Worm (Caenorhabditis elegans) whole organism, L4/young adult: Measurements from ENCODE around the gene srw-136.
"Not testable (repeated sequence)": the region's sequence is repeated elsewhere in the genome, so short reads cannot be mapped to it uniquely, and the experiment has no call there.

Source experiments
- W03F9.2 ChIP-seq: fragments of 150-350 bp; optimal IDR thresholded peaks from 2 replicates; lab custom pipeline; 2014; ENCODE audit warnings: missing biosample characterization, missing genetic modification characterization
- dao-5 ChIP-seq: sonication (generic microtip); optimal IDR thresholded peaks from 2 replicates; lab custom pipeline; 2016; ENCODE audit warnings: missing genotype, missing genetic modification characterization, moderate library complexity, missing compliant biosample characterization
- him-1 ChIP-seq: sonication (generic microtip); optimal IDR thresholded peaks from 2 replicates; lab custom pipeline; 2016; ENCODE audit warnings: missing genotype, missing genetic modification reagents, missing genetic modification characterization, missing compliant biosample characterization

srw-136 gene

DNA sequence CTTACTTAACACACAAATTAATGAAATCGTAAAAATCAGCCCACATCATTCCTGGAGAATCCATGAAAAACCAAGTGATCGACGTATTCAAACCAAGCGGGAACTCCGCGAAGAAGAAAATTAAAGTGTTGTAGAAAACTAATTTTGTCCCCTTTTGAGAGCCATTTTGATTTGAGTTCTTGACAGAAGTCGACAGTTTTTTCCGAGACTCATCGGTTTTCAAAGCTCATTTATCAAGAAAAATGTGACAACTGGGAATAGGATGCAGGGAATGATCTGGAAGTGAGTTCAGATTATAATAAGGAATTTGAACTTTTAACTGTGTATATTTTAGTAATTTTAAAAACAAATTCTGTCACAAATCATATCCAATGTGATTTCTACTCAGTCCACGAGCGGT lies 1.0 kb upstream of the srw-136 start, which contains the start of gene srw-135:
TSS of gene srw-135 (minus strand) at position 101 of the 400 bp plus-strand sequence.
- TF ChIP-seq dao-5 (tag; lab: Kevin White, UChicago), result no peak
- no peak for TF ChIP-seq W03F9.2 (tag; lab: Kevin White, UChicago)
- no peak for TF ChIP-seq him-1 (tag; lab: Kevin White, UChicago)

- no peak for TF ChIP-seq him-1 (tag; lab: Kevin White, UChicago)
- TF ChIP-seq W03F9.2 (tag; lab: Kevin White, UChicago), result no peak
- TF ChIP-seq dao-5 (tag; lab: Kevin White, UChicago), result no peak
Observed at ce11 chrV:3005964-3006363, 4.4 kb downstream of the srw-136 start, which contains the start of gene srw-112. srw-112 (minus strand) TSS chrV:3006064.

ce11 chrV:2999736-3000135 lies 10.6 kb downstream of the srw-136 start, which contains the start of gene srw-119:
srw-119 (minus strand) TSS chrV:2999836.
- TF ChIP-seq W03F9.2 (tag; lab: Kevin White, UChicago) (no peak), dao-5 (tag; lab: Kevin White, UChicago) (no peak), him-1 (tag; lab: Kevin White, UChicago) (no peak)

- TF ChIP-seq W03F9.2 (tag; lab: Kevin White, UChicago) (no peak), dao-5 (tag; lab: Kevin White, UChicago) (no peak), him-1 (tag; lab: Kevin White, UChicago) (no peak)
Observed at ce11 chrV:2996105-2996504, 14.3 kb downstream of the srw-136 start, which contains the start of gene srw-120. srw-120 (minus strand) TSS chrV:2996205.

ce11 chrV:2993816-2994215 lies 16.6 kb downstream of the srw-136 start, which contains the start of gene srw-115:
srw-115 (minus strand) TSS chrV:2993916.
- TF ChIP-seq him-1 (tag; lab: Kevin White, UChicago) (no peak), W03F9.2 (tag; lab: Kevin White, UChicago) (no peak), dao-5 (tag; lab: Kevin White, UChicago) (no peak)

ce11 chrV:2992060-2992459 lies 18.3 kb downstream of the srw-136 start:
- TF ChIP-seq W03F9.2 (tag; lab: Kevin White, UChicago) (no peak), him-1 (tag; lab: Kevin White, UChicago) (no peak), dao-5 (tag; lab: Kevin White, UChicago) (no peak)

DNA sequence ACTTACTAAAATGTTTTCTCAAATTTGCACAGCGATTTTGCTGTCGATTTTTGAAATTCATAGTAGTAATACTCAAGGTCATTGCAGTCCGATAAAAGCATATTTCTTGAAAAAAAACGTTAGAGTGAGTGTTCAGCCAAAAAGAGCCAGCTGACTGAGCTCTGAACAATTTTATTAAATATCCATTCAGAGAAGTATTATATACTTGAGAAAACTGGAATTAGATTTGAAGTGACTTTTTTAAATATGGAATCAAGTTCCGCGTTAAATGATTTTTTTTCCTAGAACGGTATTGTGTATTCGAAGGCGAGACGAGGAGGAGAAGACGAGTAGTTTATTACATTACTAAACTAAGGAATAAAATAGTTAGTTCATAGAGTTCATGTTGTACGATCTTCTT lies 18.9 kb downstream of the srw-136 start, which contains the start of gene srw-121:
TSS of gene srw-121 (minus strand) at position 101 of the 400 bp plus-strand sequence.
- no peak for TF ChIP-seq W03F9.2 (tag; lab: Kevin White, UChicago)
- TF ChIP-seq dao-5 (tag; lab: Kevin White, UChicago), result no peak
- no peak for TF ChIP-seq him-1 (tag; lab: Kevin White, UChicago)

DNA sequence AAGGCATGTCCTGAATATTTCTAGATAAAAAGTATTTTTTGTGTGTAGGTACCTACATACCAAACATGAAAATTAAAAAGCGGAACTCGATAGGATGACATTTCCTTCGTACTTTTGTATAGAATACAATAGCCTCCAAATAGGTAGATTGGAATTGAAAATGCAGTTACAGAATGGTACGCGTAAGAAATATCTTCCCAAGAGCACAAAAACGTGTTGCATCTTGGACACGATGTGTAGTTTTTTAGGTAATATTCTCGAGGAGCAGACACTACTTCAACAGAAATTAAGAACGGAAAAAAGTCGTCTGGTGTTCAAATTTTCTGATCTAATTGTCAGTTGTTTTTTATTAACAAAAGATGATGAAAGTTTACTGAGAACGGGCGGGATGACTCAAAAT lies 23.0 kb downstream of the srw-136 start, which contains the start of gene srh-85:
TSS of gene srh-85 (minus strand) at position 101 of the 400 bp plus-strand sequence.
- TF ChIP-seq W03F9.2 (tag; lab: Kevin White, UChicago) (no peak), him-1 (tag; lab: Kevin White, UChicago) (no peak), dao-5 (tag; lab: Kevin White, UChicago) (no peak)

DNA sequence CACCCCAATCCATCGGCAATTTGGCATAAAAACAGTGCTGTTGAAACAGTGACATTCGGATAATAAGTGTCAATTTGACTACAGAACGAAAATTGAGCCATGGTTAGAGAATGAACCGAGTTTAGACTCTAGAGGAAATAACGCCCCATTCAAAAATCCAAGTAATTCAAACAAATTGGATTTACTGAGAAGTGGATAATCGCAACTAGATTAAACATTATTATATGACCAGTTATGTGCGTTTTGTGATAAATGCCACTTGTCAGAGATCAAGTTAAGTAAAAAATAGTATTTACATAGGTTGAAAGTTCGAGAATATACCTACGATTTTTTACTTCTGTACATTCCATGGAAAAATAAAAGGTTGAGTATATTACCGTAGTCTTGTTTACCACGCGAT lies 25.1 kb downstream of the srw-136 start, which contains the start of gene srw-139:
TSS of gene srw-139 (minus strand) at position 101 of the 400 bp plus-strand sequence.
- TF ChIP-seq dao-5 (tag; lab: Kevin White, UChicago), result no peak
- no peak for TF ChIP-seq him-1 (tag; lab: Kevin White, UChicago)
- TF ChIP-seq W03F9.2 (tag; lab: Kevin White, UChicago), result no peak

- no peak for TF ChIP-seq W03F9.2 (tag; lab: Kevin White, UChicago)
- TF ChIP-seq him-1 (tag; lab: Kevin White, UChicago), result no peak
- no peak for TF ChIP-seq dao-5 (tag; lab: Kevin White, UChicago)
Observed at ce11 chrV:2983351-2983750, 27.0 kb downstream of the srw-136 start, which contains the start of gene srw-117. srw-117 (minus strand) TSS chrV:2983451.

DNA sequence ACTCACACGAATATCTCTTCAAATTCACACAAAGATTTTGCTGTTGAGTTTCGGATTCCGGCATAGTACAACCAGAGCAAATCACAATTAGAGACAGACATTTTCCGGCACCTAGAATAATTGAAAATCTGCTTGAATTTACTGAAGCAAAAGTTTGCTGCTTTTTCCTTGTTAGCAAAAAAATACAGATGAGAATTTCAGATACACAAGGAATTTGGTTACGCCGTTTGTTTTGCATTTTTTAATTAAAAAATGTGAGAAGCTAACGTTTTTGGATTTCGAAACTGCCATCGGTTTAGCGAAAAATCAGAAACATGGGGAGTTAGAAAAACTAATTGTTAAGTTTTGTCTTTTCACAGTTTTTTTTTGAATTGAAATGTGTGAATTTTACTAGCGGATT lies 30.4 kb downstream of the srw-136 start, which contains the start of gene srw-118:
TSS of gene srw-118 (minus strand) at position 101 of the 400 bp plus-strand sequence.
- TF ChIP-seq him-1 (tag; lab: Kevin White, UChicago), result no peak
- TF ChIP-seq W03F9.2 (tag; lab: Kevin White, UChicago), result no peak
- no peak for TF ChIP-seq dao-5 (tag; lab: Kevin White, UChicago)

DNA sequence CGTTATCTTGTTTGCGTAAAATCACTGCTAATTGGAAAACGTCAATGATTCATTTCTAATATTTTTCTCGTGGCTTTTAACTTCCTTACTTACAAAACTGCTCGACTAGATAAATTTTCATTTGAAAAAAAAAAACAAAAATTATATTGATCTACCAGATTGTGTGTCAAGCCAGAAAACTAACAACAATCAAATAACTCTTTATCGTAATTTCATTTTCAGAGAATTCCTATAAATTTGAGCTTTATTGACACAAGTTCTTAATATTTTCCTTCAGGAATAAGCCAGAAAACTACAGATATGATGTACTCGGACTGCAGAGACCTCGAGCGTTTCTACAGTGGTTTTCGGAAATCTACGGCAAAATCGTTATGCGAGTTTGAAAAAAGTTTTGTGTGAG lies 34.1 kb downstream of the srw-136 start, which contains the start of gene srw-124:
TSS of gene srw-124 (plus strand) at position 301 of the 400 bp plus-strand sequence.
- TF ChIP-seq W03F9.2 (tag; lab: Kevin White, UChicago) (no peak), dao-5 (tag; lab: Kevin White, UChicago) (no peak), him-1 (tag; lab: Kevin White, UChicago) (no peak)

- not testable (repeated sequence) for TF ChIP-seq him-1, W03F9.2, dao-5 (tag; lab: Kevin White, UChicago)
Observed at ce11 chrV:2975285-2975684, 35.1 kb downstream of the srw-136 start, which contains the start of gene srw-123. srw-123 (minus strand) TSS chrV:2975385.
